Fruit fly (Drosophila melanogaster): ENCODE results near the gene CG9040.

CG9040 gene

dm6 chr3L:13938470-13939150 lies 49.1 kb upstream of the CG9040 start (continued):
- TF ChIP-seq lov (optimal IDR thresholded peaks at IDR 0.05) (no peak), lov (GFP tag; IDR thresholded peaks at IDR 0.05) (0 out of 3 replicates have a peak, but pooled peaks have one; percentile 52), Sin3A (optimal IDR thresholded peaks at IDR 0.05) (no peak), jumu (GFP tag; optimal IDR thresholded peaks at IDR 0.05) (peak; percentile 79), seq (GFP tag; IDR thresholded peaks at IDR 0.05) (peak; percentile 66), D19B (GFP tag; optimal IDR thresholded peaks at IDR 0.05) (peak; percentile 80), CG6689 (GFP tag; IDR thresholded peaks at IDR 0.05) (peak; percentile 91), inv (GFP tag; IDR thresholded peaks at IDR 0.05; ENCODE audit: partially characterized antibody) (no peak), jing (GFP tag; optimal IDR thresholded peaks at IDR 0.05) (peak; percentile 66), onecut (GFP tag; IDR thresholded peaks at IDR 0.05) (peak; percentile 39), CG3407 (GFP tag; optimal IDR thresholded peaks at IDR 0.05) (peak; percentile 62), CG3847 (GFP tag; IDR thresholded peaks at IDR 0.05) (peak; percentile 69; the same call in 1 of the 2 replicates), CG18262 (tag; optimal IDR thresholded peaks at IDR 0.05) (peak; percentile 95), ERR (GFP tag; optimal IDR thresholded peaks at IDR 0.05) (peak; percentile 79), CG18011 (GFP tag; optimal IDR thresholded peaks at IDR 0.05) (peak; percentile 75), Oaz (GFP tag; IDR thresholded peaks at IDR 0.05) (no peak), ATbp (GFP tag; optimal IDR thresholded peaks at IDR 0.05) (peak; percentile 75), Blimp-1 (GFP tag; optimal IDR thresholded peaks at IDR 0.05) (peak; percentile 77), NK7.1 (GFP tag; optimal IDR thresholded peaks at IDR 0.05) (peak; percentile 87), CG9797 (GFP tag; optimal IDR thresholded peaks at IDR 0.05) (no peak), CG11696 (GFP tag; IDR thresholded peaks at IDR 0.05) (0 out of 2 replicates have a peak, but pooled peaks have one; percentile 19), CG12744 (GFP tag; optimal IDR thresholded peaks at IDR 0.05) (peak; percentile 81), CG3995 (GFP tag; optimal IDR thresholded peaks at IDR 0.05) (peak; percentile 73), E2f2 (GFP tag; IDR thresholded peaks at IDR 0.05) (peak; percentile 47), CG12391 (tag; optimal IDR thresholded peaks at IDR 0.05) (peak; percentile 92), B-H1 (GFP tag; IDR thresholded peaks at IDR 0.05) (peak; percentile 33; the same call in 1 of the 3 replicates), CG6854 (GFP tag; optimal IDR thresholded peaks at IDR 0.05) (peak; percentile 84), bab2 (GFP tag; optimal IDR thresholded peaks at IDR 0.05) (peak; percentile 85), CG9609 (GFP tag; optimal IDR thresholded peaks at IDR 0.05) (peak; percentile 89), CG3838 (GFP tag; optimal IDR thresholded peaks at IDR 0.05) (peak; percentile 67), Xbp1 (GFP tag; optimal IDR thresholded peaks at IDR 0.05) (peak; percentile 90), lmd (GFP tag; IDR thresholded peaks at IDR 0.05) (peak; percentile 86), Dp (GFP tag; optimal IDR thresholded peaks at IDR 0.05) (no peak), ttk (GFP tag; IDR thresholded peaks at IDR 0.05) (peak; percentile 58), z (GFP tag; IDR thresholded peaks at IDR 0.05) (no peak), fu2 (GFP tag; optimal IDR thresholded peaks at IDR 0.05) (peak; percentile 91), Ptx1 (GFP tag; IDR thresholded peaks at IDR 0.05) (peak; percentile 76), CG13287 (GFP tag; IDR thresholded peaks at IDR 0.05; ENCODE audit: partially characterized antibody) (no peak), CG10959 (GFP tag; IDR thresholded peaks at IDR 0.05) (no peak), peb (GFP tag; IDR thresholded peaks at IDR 0.05) (peak; percentile 63), CG34376 (GFP tag; optimal IDR thresholded peaks at IDR 0.05) (peak; percentile 93), Dad (GFP tag; optimal IDR thresholded peaks at IDR 0.05) (peak; percentile 89), CG2116 (GFP tag; optimal IDR thresholded peaks at IDR 0.05) (peak; percentile 71), CG9437 (GFP tag; optimal IDR thresholded peaks at IDR 0.05) (peak; percentile 92), H2.0 (GFP tag; IDR thresholded peaks at IDR 0.05) (0 out of 2 replicates have a peak, but pooled peaks have one; percentile 42), Hr51 (GFP tag; optimal IDR thresholded peaks at IDR 0.05) (peak; percentile 83 to 93), trh (GFP tag; optimal IDR thresholded peaks at IDR 0.05) (peak; percentile 71), CG10979 (tag; optimal IDR thresholded peaks at IDR 0.05) (peak; percentile 93), gcm2 (GFP tag; optimal IDR thresholded peaks at IDR 0.05) (peak; percentile 68), Side (GFP tag; optimal IDR thresholded peaks at IDR 0.05) (peak; percentile 90), dati (GFP tag; IDR thresholded peaks at IDR 0.05) (peak; percentile 19; the same call in 1 of the 2 replicates)
